Worm (Caenorhabditis elegans) whole organism, mixed stage, embryonic: ENCODE results near the gene F52E1.14.

Source experiments
- nhr-76 ChIP-seq: sonication (generic microtip); optimal IDR thresholded peaks from 2 replicates; lab custom pipeline; 2017; ENCODE audit warnings: missing biosample characterization, missing genetic modification characterization
- pha-4 ChIP-seq: fragments of 150-350 bp; optimal IDR thresholded peaks from 2 replicates; lab custom pipeline; 2018; ENCODE audit warnings: missing biosample characterization, missing genetic modification reagents, missing genetic modification characterization
- ztf-11 ChIP-seq: fragments of 150-350 bp; optimal IDR thresholded peaks from 2 replicates; lab custom pipeline; 2014; ENCODE audit warnings: missing biosample characterization, missing genetic modification characterization

- no peak for TF ChIP-seq ztf-11 (tag; lab: Kevin White, UChicago)
- TF ChIP-seq pha-4 (tag; lab: Kevin White, UChicago), result no peak
- TF ChIP-seq nhr-76 (tag; lab: Kevin White, UChicago), result no peak
Observed at ce11 chrV:8394357-8394850, 10.7 kb downstream of the F52E1.14 start, which contains the start of the genes pho-6 and F52E1.3.
